Worm (Caenorhabditis elegans): ENCODE measurements around the gene clc-2.

DNA sequence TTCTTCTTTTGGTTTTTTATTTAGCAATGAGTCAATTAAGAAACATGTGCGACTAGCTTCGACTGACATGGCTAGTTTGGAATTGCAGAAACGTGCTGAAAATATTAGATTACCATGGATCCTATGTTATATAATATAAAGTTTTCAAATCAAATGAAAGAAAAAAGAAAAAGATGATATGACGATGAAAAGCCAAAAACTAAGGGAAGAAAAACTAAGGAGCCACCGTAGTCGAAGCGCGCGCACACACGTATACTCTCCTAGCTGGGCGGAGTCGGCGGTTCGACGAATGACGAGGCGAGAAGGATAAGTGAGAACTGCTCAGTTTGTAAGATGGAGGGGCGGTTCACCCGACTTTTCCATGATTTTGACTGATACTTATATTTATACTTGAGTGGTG, 6.5 kb upstream of the clc-2 start, which contains the start of gene mnm-2:
- TF ChIP-seq lsy-2 (tag; optimal IDR thresholded peaks at IDR 0.05) (no peak), nhr-11 (tag; optimal IDR thresholded peaks at IDR 0.05) (no peak), sox-4 (tag; optimal IDR thresholded peaks at IDR 0.05) (no peak), isw-1 (GFP tag; IDR thresholded peaks at IDR 0.05) (no peak), nhr-237 (tag; optimal IDR thresholded peaks at IDR 0.05) (no peak)

Measured in whole organism, L1 larva.